Worm (Caenorhabditis elegans): Measurements from ENCODE around the gene T11G6.5.

T11G6.5 gene

ce11 chrIV:10820114-10820513 lies 22.4 kb downstream of the T11G6.5 start:
- TF ChIP-seq unc-62 (GFP tag; optimal IDR thresholded peaks at IDR 0.05) = no peak

ce11 chrIV:10819049-10819448 lies 23.5 kb downstream of the T11G6.5 start:
- no peak for TF ChIP-seq unc-62 (GFP tag; optimal IDR thresholded peaks at IDR 0.05)

ce11 chrIV:10817030-10817429 lies 25.5 kb downstream of the T11G6.5 start:
- no peak for TF ChIP-seq unc-62 (GFP tag; optimal IDR thresholded peaks at IDR 0.05)

ce11 chrIV:10815950-10816349 lies 26.6 kb downstream of the T11G6.5 start:
- no peak for TF ChIP-seq unc-62 (GFP tag; optimal IDR thresholded peaks at IDR 0.05)

- no peak for TF ChIP-seq unc-62 (GFP tag; optimal IDR thresholded peaks at IDR 0.05)
Measured at ce11 chrIV:10812099-10812498, 30.5 kb downstream of the T11G6.5 start, which contains the start of gene miz-1. Gene miz-1 (plus strand): TSS chrIV:10812399.

ce11 chrIV:10811388-10811787 lies 31.2 kb downstream of the T11G6.5 start:
- TF ChIP-seq unc-62 (GFP tag; optimal IDR thresholded peaks at IDR 0.05) = no peak

ce11 chrIV:10810820-10811219 lies 31.7 kb downstream of the T11G6.5 start:
- TF ChIP-seq unc-62 (GFP tag; optimal IDR thresholded peaks at IDR 0.05) = no peak

- no peak for TF ChIP-seq unc-62 (GFP tag; optimal IDR thresholded peaks at IDR 0.05)
Measured at ce11 chrIV:10803973-10804372, 38.6 kb downstream of the T11G6.5 start.

ce11 chrIV:10799354-10799753 lies 43.2 kb downstream of the T11G6.5 start, which contains the start of gene zipt-2.1:
Gene zipt-2.1 (plus strand): TSS chrIV:10799654.
- TF ChIP-seq unc-62 (GFP tag; optimal IDR thresholded peaks at IDR 0.05) = no peak

ce11 chrIV:10798604-10799003 lies 44.0 kb downstream of the T11G6.5 start:
- no peak for TF ChIP-seq unc-62 (GFP tag; optimal IDR thresholded peaks at IDR 0.05)

- TF ChIP-seq unc-62 (GFP tag; optimal IDR thresholded peaks at IDR 0.05) = no peak
Measured at ce11 chrIV:10796707-10797106, 45.8 kb downstream of the T11G6.5 start.

ce11 chrIV:10795678-10796077 lies 46.9 kb downstream of the T11G6.5 start:
- no peak for TF ChIP-seq unc-62 (GFP tag; optimal IDR thresholded peaks at IDR 0.05)

- TF ChIP-seq unc-62 (GFP tag; optimal IDR thresholded peaks at IDR 0.05) = no peak
Measured at ce11 chrIV:10790353-10790752, 52.2 kb downstream of the T11G6.5 start, which contains the start of gene pept-2. Gene pept-2 (plus strand): TSS chrIV:10790653.

- TF ChIP-seq unc-62 (GFP tag; optimal IDR thresholded peaks at IDR 0.05) = no peak
Measured at ce11 chrIV:10786731-10787130, 55.8 kb downstream of the T11G6.5 start, which contains the start of gene srd-7. Gene srd-7 (minus strand): TSS chrIV:10786831.
